Worm (Caenorhabditis elegans) whole organism, L3 larva: ENCODE data around the gene F08F1.3.

Experiments
- elt-2 ChIP-seq: sonication (generic microtip); optimal IDR thresholded peaks from 2 replicates; lab custom pipeline; 2016; ENCODE audit warnings: missing genetic modification reagents, mild to moderate bottlenecking, missing genetic modification characterization, missing compliant biosample characterization
- unc-62 ChIP-seq: fragments of 150-350 bp; sonication (generic microtip); optimal IDR thresholded peaks from 4 replicates; lab custom pipeline; 2014; ENCODE audit warnings: missing biosample characterization, missing genetic modification reagents, missing genetic modification characterization

DNA sequence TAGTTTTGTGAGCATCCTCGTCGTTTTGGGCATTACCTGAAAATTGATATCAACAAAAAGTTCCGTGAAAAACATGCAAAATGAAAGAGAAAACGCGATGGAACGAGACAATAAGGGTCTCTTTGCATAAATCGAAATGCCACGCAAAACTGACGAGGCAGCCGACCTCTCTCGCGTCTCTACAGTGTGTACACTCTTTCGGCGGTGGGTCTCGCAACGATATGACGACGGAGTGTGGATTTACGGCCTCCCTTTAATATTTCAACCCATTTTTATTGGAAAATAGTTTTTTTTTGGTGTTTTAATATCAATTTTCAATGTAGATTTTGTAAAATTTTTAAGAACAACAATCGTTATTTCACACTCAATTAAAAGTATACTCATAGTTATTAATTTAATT is 6.6 kb upstream of the F08F1.3 start, which contains the start of gene tag-123:
- TF ChIP-seq elt-2 (tag; lab: Kevin White, UChicago) (peak; percentile 45), unc-62 (no peak)
